Fruit fly (Drosophila melanogaster): Measurements from ENCODE around the gene Polr2A.

The Polr2A gene

dm6 chrX:11569956-11570695 is at the start of gene Polr2A, which contains the start of gene CG11699 (continued):
- no peak for TF ChIP-seq Spps (tag; optimal IDR thresholded peaks at IDR 0.05)
- no peak for TF ChIP-seq CG16779 (GFP tag; IDR thresholded peaks at IDR 0.05)
- TF ChIP-seq so (GFP tag; IDR thresholded peaks at IDR 0.05), result no peak
- peak; percentile 47 for TF ChIP-seq Max (GFP tag; optimal IDR thresholded peaks at IDR 0.05)
- no peak for TF ChIP-seq Hr51 (GFP tag; optimal IDR thresholded peaks at IDR 0.05)
- no peak for TF ChIP-seq CG6175 (GFP tag; IDR thresholded peaks at IDR 0.05)
- TF ChIP-seq sima (GFP tag; optimal IDR thresholded peaks at IDR 0.05), result no peak
- TF ChIP-seq dysf (GFP tag; IDR thresholded peaks at IDR 0.05), result peak; percentile 35; the same call in 1 of the 3 replicates
- no peak for TF ChIP-seq tap (tag; optimal IDR thresholded peaks at IDR 0.05)
- TF ChIP-seq CG7372 (GFP tag; IDR thresholded peaks at IDR 0.05), result 0 out of 2 replicates have a peak, but pooled peaks have one; percentile 19
- TF ChIP-seq CG15514 (GFP tag; optimal IDR thresholded peaks at IDR 0.05), result peak; percentile 70
- peak; percentile 44 for TF ChIP-seq lbe (GFP tag; optimal IDR thresholded peaks at IDR 0.05)
- TF ChIP-seq NC2α (GFP tag; optimal IDR thresholded peaks at IDR 0.05), result no peak
- TF ChIP-seq CG14441 (GFP tag; IDR thresholded peaks at IDR 0.05), result peak; percentile 23; the same call in 1 of the 2 replicates
- no peak for TF ChIP-seq disco-r (GFP tag; optimal IDR thresholded peaks at IDR 0.05)
- TF ChIP-seq YL-1 (GFP tag; optimal IDR thresholded peaks at IDR 0.05), result peak; percentile 85
- no peak; the same call in 2 of the 3 replicates for TF ChIP-seq CG17361 (GFP tag; IDR thresholded peaks at IDR 0.05)
- TF ChIP-seq hb (GFP tag; IDR thresholded peaks at IDR 0.05; ENCODE audit: partially characterized antibody), result no peak
- TF ChIP-seq TFAM (GFP tag; optimal IDR thresholded peaks at IDR 0.05), result no peak
- peak; percentile 31 for TF ChIP-seq CG2120 (GFP tag; optimal IDR thresholded peaks at IDR 0.05)
- no peak for TF ChIP-seq wdn (GFP tag; IDR thresholded peaks at IDR 0.05)
- TF ChIP-seq CG16813 (GFP tag; IDR thresholded peaks at IDR 0.05; ENCODE audit: partially characterized antibody), result no peak
- no peak for TF ChIP-seq CG2889 (GFP tag; IDR thresholded peaks at IDR 0.05)
- TF ChIP-seq CG6791 (GFP tag; IDR thresholded peaks at IDR 0.05; ENCODE audit: partially characterized antibody), result no peak
- TF ChIP-seq nom (GFP tag; optimal IDR thresholded peaks at IDR 0.05), result peak; percentile 76
- no peak for TF ChIP-seq gce (GFP tag; IDR thresholded peaks at IDR 0.05)
- no peak for TF ChIP-seq sens-2 (GFP tag; IDR thresholded peaks at IDR 0.05)
- no peak for TF ChIP-seq crol (GFP tag; IDR thresholded peaks at IDR 0.05)
- TF ChIP-seq CG7839 (tag; optimal IDR thresholded peaks at IDR 0.05), result no peak
- TF ChIP-seq Med (GFP tag), result peak; percentile 42
- TF ChIP-seq CG13894 (tag; optimal IDR thresholded peaks at IDR 0.05), result peak; percentile 53
- TF ChIP-seq CG2129 (GFP tag; IDR thresholded peaks at IDR 0.05; ENCODE audit: partially characterized antibody), result no peak
- no peak for TF ChIP-seq CG43689 (GFP tag; IDR thresholded peaks at IDR 0.05)
- no peak for TF ChIP-seq Eip74EF (GFP tag; optimal IDR thresholded peaks at IDR 0.05)
- no peak for TF ChIP-seq CG3065 (GFP tag; optimal IDR thresholded peaks at IDR 0.05)
- no peak for TF ChIP-seq CG5245 (GFP tag; optimal IDR thresholded peaks at IDR 0.05)
- TF ChIP-seq mld (GFP tag; IDR thresholded peaks at IDR 0.05; ENCODE audit: partially characterized antibody), result no peak
- no peak for TF ChIP-seq chn (GFP tag; optimal IDR thresholded peaks at IDR 0.05)
- no peak for TF ChIP-seq Dip2 (GFP tag; IDR thresholded peaks at IDR 0.05)
- no peak for TF ChIP-seq CG33557 (GFP tag; optimal IDR thresholded peaks at IDR 0.05)
- TF ChIP-seq CG10543 (GFP tag; optimal IDR thresholded peaks at IDR 0.05), result peak; percentile 58
- peak; percentile 42 for TF ChIP-seq CG4617 (GFP tag; optimal IDR thresholded peaks at IDR 0.05; ENCODE audit: borderline replicate concordance)
- peak; percentile 34; the same call in 1 of the 2 replicates for TF ChIP-seq CG32532 (GFP tag; IDR thresholded peaks at IDR 0.05)
- peak; percentile 31; the same call in 1 of the 2 replicates for TF ChIP-seq Bgb (GFP tag; IDR thresholded peaks at IDR 0.05; ENCODE audit: partially characterized antibody)
- TF ChIP-seq Dp (GFP tag; optimal IDR thresholded peaks at IDR 0.05), result peak; percentile 52
- no peak for TF ChIP-seq CG13123 (GFP tag; optimal IDR thresholded peaks at IDR 0.05)
- TF ChIP-seq Sry-β (GFP tag; optimal IDR thresholded peaks at IDR 0.05), result peak; percentile 95
- peak; percentile 57 for TF ChIP-seq CG30403 (GFP tag; optimal IDR thresholded peaks at IDR 0.05)
- peak; percentile 81 for TF ChIP-seq Sin3A (optimal IDR thresholded peaks at IDR 0.05)

All from whole organism, embryonic.